Worm (Caenorhabditis elegans) whole organism, early embryonic: Measurements from ENCODE around the gene ape-1.

Source experiments
- B0310.2 ChIP-seq: sonication (generic microtip); optimal IDR thresholded peaks from 2 replicates; lab custom pipeline; 2016; ENCODE audit warnings: mild to moderate bottlenecking, missing genetic modification characterization, missing compliant biosample characterization
- aly-1 ChIP-seq: sonication (generic microtip); optimal IDR thresholded peaks from 2 replicates; lab custom pipeline; 2016; ENCODE audit warnings: missing genetic modification characterization, missing compliant biosample characterization
- ama-1 ChIP-seq: fragments of 150-350 bp; optimal IDR thresholded peaks from 2 replicates; lab custom pipeline; 2014
- ceh-13 ChIP-seq: fragments of 200-800 bp; sonication (Bioruptor generic); optimal IDR thresholded peaks from 2 replicates; lab custom pipeline; 2018; ENCODE audit warnings: mild to moderate bottlenecking, missing genetic modification characterization, missing compliant biosample characterization
- ceh-36 ChIP-seq: sonication (generic microtip); optimal IDR thresholded peaks from 2 replicates; lab custom pipeline; 2016; ENCODE audit warnings: missing genetic modification characterization, inconsistent platforms, missing compliant biosample characterization
- flt-1 ChIP-seq: fragments of 200-800 bp; sonication (Bioruptor generic); IDR thresholded peaks from 2 replicates; pipeline ENCODE4 v1.3.6; 2022; ENCODE audit warnings: missing genetic modification characterization, missing compliant biosample characterization
- hmg-4 ChIP-seq: fragments of 200-800 bp; sonication (Bioruptor generic); optimal IDR thresholded peaks from 2 replicates; lab custom pipeline; 2018; ENCODE audit warnings: mild to moderate bottlenecking, missing genetic modification characterization, missing compliant biosample characterization
- hnd-1 ChIP-seq: sonication (generic microtip); optimal IDR thresholded peaks from 2 replicates; lab custom pipeline; 2016; ENCODE audit warnings: missing genetic modification characterization, missing compliant biosample characterization
- scrt-1 ChIP-seq: fragments of 200-800 bp; sonication (Bioruptor generic); IDR thresholded peaks from 2 replicates; pipeline ENCODE4 v1.3.6; 2022; ENCODE audit warnings: missing genetic modification characterization, missing compliant biosample characterization
- sea-1 ChIP-seq: fragments of 200-800 bp; sonication (Bioruptor generic); conservative IDR thresholded peaks from 2 replicates; pipeline ENCODE4 v1.3.6; 2022; ENCODE audit warnings: missing genetic modification characterization, missing compliant biosample characterization
- tbx-11 ChIP-seq: fragments of 200-800 bp; sonication (Bioruptor generic); IDR thresholded peaks from 2 replicates; pipeline ENCODE4 v1.3.6; 2022; ENCODE audit warnings: missing genetic modification characterization, missing compliant biosample characterization
- tbx-37 ChIP-seq: fragments of 200-800 bp; sonication (Bioruptor generic); conservative IDR thresholded peaks from 2 replicates; pipeline ENCODE4 v1.3.6; 2022; ENCODE audit warnings: missing genetic modification reagents, missing genetic modification characterization, missing compliant biosample characterization
- tra-4 ChIP-seq: sonication (generic microtip); optimal IDR thresholded peaks from 2 replicates; lab custom pipeline; 2017; ENCODE audit warnings: missing genetic modification characterization, missing compliant biosample characterization

- TF ChIP-seq ama-1 (lab: Kevin White, UChicago) = no peak
- TF ChIP-seq flt-1 (GFP tag; lab: Robert Waterston, UW) = no peak
- TF ChIP-seq aly-1 (tag; lab: Kevin White, UChicago) = no peak
- TF ChIP-seq sea-1 = no peak
- TF ChIP-seq tra-4 (tag; lab: Kevin White, UChicago) = no peak
- TF ChIP-seq hnd-1 (tag; lab: Kevin White, UChicago) = no peak
- no peak for TF ChIP-seq tbx-37 (GFP tag; lab: Robert Waterston, UW)
- no peak for TF ChIP-seq B0310.2
- TF ChIP-seq hmg-4 (GFP tag; lab: Kevin White, UChicago) = peak; percentile 30
- TF ChIP-seq ceh-36 (tag; lab: Kevin White, UChicago) = no peak
- no peak for TF ChIP-seq tbx-11 (GFP tag; lab: Robert Waterston, UW)
- TF ChIP-seq ceh-13 (GFP tag; lab: Kevin White, UChicago) = no peak
- no peak for TF ChIP-seq scrt-1 (GFP tag; lab: Robert Waterston, UW)
These were observed 1.9 kb upstream of the ape-1 start for ce11 chrV:11673746-11674365.
